Worm (Caenorhabditis elegans) whole organism, young adult: ENCODE measurements around the gene T13H5.1.
A peak's percentile ranks its signal among the peaks of the same experiment; 100 is the strongest.

Experiments
- B0035.1 ChIP-seq: sonication (generic microtip); optimal IDR thresholded peaks from 2 replicates; lab custom pipeline; 2016; ENCODE audit warnings: missing genetic modification characterization, mild to moderate bottlenecking, missing compliant biosample characterization, missing genotype, missing genetic modification reagents
- B0261.1 ChIP-seq: sonication (generic microtip); optimal IDR thresholded peaks from 2 replicates; lab custom pipeline; 2016; ENCODE audit warnings: mild to moderate bottlenecking, missing genetic modification characterization, moderate library complexity, missing compliant biosample characterization
- F10E7.11 ChIP-seq: sonication (generic microtip); optimal IDR thresholded peaks from 2 replicates; lab custom pipeline; 2017; ENCODE audit warnings: mild to moderate bottlenecking, missing genetic modification characterization, moderate library complexity, missing compliant biosample characterization
- F22D6.2 ChIP-seq: sonication (generic microtip); optimal IDR thresholded peaks from 2 replicates; lab custom pipeline; 2016; ENCODE audit warnings: mild to moderate bottlenecking, missing genetic modification characterization, missing compliant biosample characterization
- F33H1.4 ChIP-seq: fragments of 200-800 bp; sonication (Bioruptor generic); IDR thresholded peaks from 2 replicates; pipeline ENCODE4 v1.3.6; 2022; ENCODE audit warnings: missing genetic modification reagents, missing genetic modification characterization, missing compliant biosample characterization
- F37B4.10 ChIP-seq: fragments of 200-800 bp; sonication (Bioruptor generic); IDR thresholded peaks from 2 replicates; pipeline ENCODE4 v1.3.6; 2022; ENCODE audit warnings: missing genetic modification characterization, missing compliant biosample characterization
- F52B5.7 ChIP-seq: sonication (generic microtip); optimal IDR thresholded peaks from 2 replicates; lab custom pipeline; 2016; ENCODE audit warnings: mild to moderate bottlenecking, missing genetic modification characterization, missing compliant biosample characterization
- F57A8.1 ChIP-seq: fragments of 200-800 bp; sonication (Bioruptor generic); optimal IDR thresholded peaks from 2 replicates; lab custom pipeline; 2018; ENCODE audit warnings: mild to moderate bottlenecking, missing genetic modification characterization, moderate library complexity, missing compliant biosample characterization
- F57C9.4 ChIP-seq: sonication (generic microtip); optimal IDR thresholded peaks from 2 replicates; lab custom pipeline; 2017; ENCODE audit warnings: mild to moderate bottlenecking, missing genetic modification characterization, missing compliant biosample characterization
- T07F8.4 ChIP-seq: sonication (generic microtip); optimal IDR thresholded peaks from 2 replicates; lab custom pipeline; 2016; ENCODE audit warnings: mild to moderate bottlenecking, missing genetic modification characterization, moderate library complexity, missing compliant biosample characterization
- T26A5.8 ChIP-seq: sonication (generic microtip); optimal IDR thresholded peaks from 2 replicates; lab custom pipeline; 2016; ENCODE audit warnings: missing genetic modification characterization, missing compliant biosample characterization
- Y53F4B.3 ChIP-seq: fragments of 200-800 bp; sonication (Bioruptor generic); IDR thresholded peaks from 2 replicates; pipeline ENCODE4 v1.3.6; 2022; ENCODE audit warnings: missing genetic modification reagents, missing genetic modification characterization, missing compliant biosample characterization
- aptf-3 ChIP-seq: fragments of 200-800 bp; sonication (Bioruptor generic); IDR thresholded peaks from 2 replicates; pipeline ENCODE4 v1.3.6; 2022; ENCODE audit warnings: missing genetic modification characterization, missing compliant biosample characterization
- attf-3 ChIP-seq: fragments of 200-800 bp; sonication (Bioruptor generic); conservative IDR thresholded peaks from 2 replicates; pipeline ENCODE4 v1.3.6; 2022; ENCODE audit warnings: missing genetic modification reagents, missing genetic modification characterization, missing compliant biosample characterization
- bed-2 ChIP-seq: fragments of 200-800 bp; sonication (Bioruptor generic); IDR thresholded peaks from 2 replicates; pipeline ENCODE4 v1.3.6; 2022; ENCODE audit warnings: missing genetic modification reagents, missing genetic modification characterization, missing compliant biosample characterization
- ceh-100 ChIP-seq: fragments of 200-800 bp; sonication (Bioruptor generic); IDR thresholded peaks from 2 replicates; pipeline ENCODE4 v1.3.6; 2022; ENCODE audit warnings: missing genetic modification reagents, missing genetic modification characterization, missing compliant biosample characterization
- ceh-40 ChIP-seq: fragments of 200-800 bp; sonication (Bioruptor generic); IDR thresholded peaks from 2 replicates; pipeline ENCODE4 v1.3.6; 2022; ENCODE audit warnings: missing genetic modification characterization, missing compliant biosample characterization
- ceh-91 ChIP-seq: fragments of 200-800 bp; sonication (Bioruptor generic); IDR thresholded peaks from 2 replicates; pipeline ENCODE4 v1.3.6; 2022; ENCODE audit warnings: missing genetic modification reagents, missing genetic modification characterization, missing compliant biosample characterization
- dpl-1 ChIP-seq: fragments of 150-350 bp; optimal IDR thresholded peaks from 2 replicates; lab custom pipeline; 2014; ENCODE audit warnings: missing biosample characterization, missing genetic modification reagents, missing genetic modification characterization
- efl-1 ChIP-seq: fragments of 150-350 bp; optimal IDR thresholded peaks from 2 replicates; lab custom pipeline; 2014; ENCODE audit warnings: missing biosample characterization, missing genetic modification reagents, missing genetic modification characterization
- gei-17 ChIP-seq: fragments of 200-800 bp; sonication (Bioruptor generic); optimal IDR thresholded peaks from 2 replicates; lab custom pipeline; 2018; ENCODE audit warnings: mild to moderate bottlenecking, missing genetic modification characterization, missing compliant biosample characterization
- him-1 ChIP-seq: sonication (generic microtip); optimal IDR thresholded peaks from 2 replicates; lab custom pipeline; 2016; ENCODE audit warnings: missing genotype, missing genetic modification reagents, missing genetic modification characterization, missing compliant biosample characterization
- hlh-12 ChIP-seq: sonication (generic microtip); optimal IDR thresholded peaks from 2 replicates; lab custom pipeline; 2016; ENCODE audit warnings: missing genetic modification characterization, missing compliant biosample characterization
- hlh-26 ChIP-seq: fragments of 200-800 bp; sonication (Bioruptor generic); conservative IDR thresholded peaks from 2 replicates; pipeline ENCODE4 v1.3.6; 2022; ENCODE audit warnings: missing genetic modification reagents, missing genetic modification characterization, missing compliant biosample characterization
- hmg-1.2 ChIP-seq: fragments of 200-800 bp; sonication (Bioruptor generic); IDR thresholded peaks from 2 replicates; pipeline ENCODE4 v1.3.6; 2022; ENCODE audit warnings: missing genetic modification reagents, missing genetic modification characterization, missing compliant biosample characterization
- hmg-20 ChIP-seq: fragments of 200-800 bp; sonication (Bioruptor generic); IDR thresholded peaks from 2 replicates; pipeline ENCODE4 v1.3.6; 2022; ENCODE audit warnings: missing genetic modification reagents, missing genetic modification characterization, missing compliant biosample characterization
- lin-35 ChIP-seq, 3 experiments: fragments of 150-350 bp in 2 of 3; sonication (generic microtip) in 1 of 3; optimal IDR thresholded peaks; 2 replicates each; lab custom pipeline; 2014 to 2018; ENCODE audit warnings: missing biosample characterization in 3 of 3, missing genetic modification characterization in 3 of 3, missing genetic modification reagents in 3 of 3
- lin-54 ChIP-seq: fragments of 200-800 bp; sonication (Bioruptor generic); optimal IDR thresholded peaks from 2 replicates; lab custom pipeline; 2018; ENCODE audit warnings: mild to moderate bottlenecking, missing genetic modification characterization, missing compliant biosample characterization
- lir-1 ChIP-seq: fragments of 200-800 bp; sonication (Bioruptor generic); conservative IDR thresholded peaks from 2 replicates; pipeline ENCODE4 v1.3.6; 2022; ENCODE audit warnings: missing genetic modification reagents, missing genetic modification characterization, missing compliant biosample characterization
- lsl-1 ChIP-seq: fragments of 200-800 bp; sonication (Bioruptor generic); optimal IDR thresholded peaks from 2 replicates; lab custom pipeline; 2018; ENCODE audit warnings: mild to moderate bottlenecking, missing genetic modification characterization, moderate library complexity, missing compliant biosample characterization
- lsy-27 ChIP-seq: sonication (generic microtip); optimal IDR thresholded peaks from 2 replicates; lab custom pipeline; 2017; ENCODE audit warnings: missing genetic modification characterization, mild to moderate bottlenecking, missing compliant biosample characterization, antibody characterized with exemption, missing genotype, borderline replicate concordance; ENCODE audit not compliant: insufficient read depth
- madf-6 ChIP-seq: fragments of 200-800 bp; sonication (Bioruptor generic); IDR thresholded peaks from 2 replicates; pipeline ENCODE4 v1.3.6; 2022; ENCODE audit warnings: missing genetic modification reagents, missing genetic modification characterization, missing compliant biosample characterization
- madf-8 ChIP-seq: fragments of 200-800 bp; sonication (Bioruptor generic); conservative IDR thresholded peaks from 2 replicates; pipeline ENCODE4 v1.3.6; 2022; ENCODE audit warnings: missing genetic modification reagents, missing genetic modification characterization, missing compliant biosample characterization
- nfya-2 ChIP-seq: fragments of 200-800 bp; sonication (Bioruptor generic); IDR thresholded peaks from 2 replicates; pipeline ENCODE4 v1.3.6; 2022; ENCODE audit warnings: missing genetic modification reagents, missing genetic modification characterization, missing compliant biosample characterization
- nfyb-1 ChIP-seq: fragments of 200-800 bp; sonication (Bioruptor generic); IDR thresholded peaks from 2 replicates; pipeline ENCODE4 v1.3.6; 2022; ENCODE audit warnings: missing genetic modification reagents, missing genetic modification characterization, missing compliant biosample characterization
- nhr-120 ChIP-seq: fragments of 200-800 bp; sonication (Bioruptor generic); IDR thresholded peaks from 2 replicates; pipeline ENCODE4 v1.3.6; 2022; ENCODE audit warnings: missing genetic modification characterization, missing compliant biosample characterization
- nhr-90 ChIP-seq: sonication (generic microtip); optimal IDR thresholded peaks from 2 replicates; lab custom pipeline; 2016; ENCODE audit warnings: missing genotype, mild to moderate bottlenecking, missing genetic modification characterization, missing compliant biosample characterization
- sea-2 ChIP-seq: fragments of 200-800 bp; sonication (Bioruptor generic); IDR thresholded peaks from 2 replicates; pipeline ENCODE4 v1.3.6; 2022; ENCODE audit warnings: missing genetic modification characterization, missing compliant biosample characterization
- snpc-1.3 ChIP-seq: sonication (generic microtip); optimal IDR thresholded peaks from 2 replicates; lab custom pipeline; 2017; ENCODE audit warnings: missing genetic modification characterization, mild to moderate bottlenecking, missing compliant biosample characterization, antibody characterized with exemption, moderate library complexity, missing genotype, missing genetic modification reagents; ENCODE audit not compliant: insufficient read depth
- snpc-3.4 ChIP-seq: sonication (generic microtip); optimal IDR thresholded peaks from 2 replicates; lab custom pipeline; 2017; ENCODE audit warnings: missing genetic modification characterization, mild to moderate bottlenecking, missing compliant biosample characterization, antibody characterized with exemption, moderate library complexity, missing genotype, missing genetic modification reagents
- somi-1 ChIP-seq: fragments of 200-800 bp; sonication (Bioruptor generic); optimal IDR thresholded peaks from 2 replicates; lab custom pipeline; 2018; ENCODE audit warnings: mild to moderate bottlenecking, missing genetic modification characterization, missing compliant biosample characterization
- tlf-1 ChIP-seq: fragments of 200-800 bp; sonication (Bioruptor generic); optimal IDR thresholded peaks from 2 replicates; lab custom pipeline; 2018; ENCODE audit warnings: mild to moderate bottlenecking, missing genetic modification characterization, missing compliant biosample characterization
- ztf-25 ChIP-seq: fragments of 200-800 bp; sonication (Bioruptor generic); IDR thresholded peaks from 2 replicates; pipeline ENCODE4 v1.3.6; 2022; ENCODE audit warnings: missing genetic modification reagents, missing genetic modification characterization, missing compliant biosample characterization
- ztf-26 ChIP-seq: sonication (generic microtip); optimal IDR thresholded peaks from 2 replicates; lab custom pipeline; 2017; ENCODE audit warnings: missing genetic modification characterization, missing compliant biosample characterization
- ztf-3 ChIP-seq: fragments of 200-800 bp; sonication (Bioruptor generic); optimal IDR thresholded peaks from 2 replicates; lab custom pipeline; 2018; ENCODE audit warnings: mild to moderate bottlenecking, missing genetic modification characterization, missing compliant biosample characterization
- ztf-6 ChIP-seq: fragments of 200-800 bp; sonication (Bioruptor generic); IDR thresholded peaks from 2 replicates; pipeline ENCODE4 v1.3.6; 2022; ENCODE audit warnings: missing genetic modification reagents, missing genetic modification characterization, missing compliant biosample characterization

Gene T13H5.1

DNA sequence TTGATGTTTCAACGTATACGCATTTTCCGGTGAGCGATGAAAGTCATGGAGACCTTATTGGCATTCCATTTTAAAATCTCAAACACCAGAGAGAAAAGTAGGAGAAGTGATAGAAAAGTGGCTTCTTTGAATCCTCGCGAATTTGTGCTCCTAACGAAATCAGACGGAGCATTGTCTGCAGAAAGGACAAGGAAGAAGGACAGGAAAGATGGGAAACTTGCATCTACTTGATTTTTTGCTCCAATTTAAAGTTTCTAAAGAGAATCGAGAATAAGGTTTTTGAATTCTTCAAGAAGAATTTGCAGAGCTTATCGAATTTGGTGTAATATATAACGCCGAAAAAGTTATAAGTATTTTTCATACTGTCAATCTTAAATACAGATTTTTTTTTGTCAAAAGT is 42.2 kb upstream of the T13H5.1 start (continued):
- no peak for TF ChIP-seq ztf-3

DNA sequence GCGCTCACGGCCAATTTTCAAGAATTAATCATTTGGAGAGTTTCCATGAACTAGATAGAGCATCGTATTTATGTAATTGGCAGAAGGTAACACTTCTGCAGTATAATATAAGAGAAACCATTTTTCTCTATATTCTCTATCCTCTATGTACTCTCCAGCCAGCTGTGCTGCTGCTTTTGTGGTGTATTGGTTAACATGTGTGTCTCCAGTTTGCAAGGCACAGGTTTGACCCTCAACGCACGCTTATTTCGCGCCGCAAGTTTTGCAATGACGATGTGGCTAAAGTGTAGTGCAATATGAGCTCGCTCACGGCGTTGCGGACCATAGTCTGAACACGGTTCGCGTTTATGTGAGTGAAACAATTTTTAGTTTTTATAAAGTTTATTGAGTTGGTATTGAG is 38.1 kb upstream of the T13H5.1 start:
- TF ChIP-seq snpc-3.4 (tag; lab: Kevin White, UChicago) (peak; percentile 87), ceh-100 (GFP tag; lab: Robert Waterston, UW) (peak; percentile 49; the same call in 1 of the 2 replicates), ztf-6 (GFP tag; lab: Robert Waterston, UW) (0 out of 2 replicates have a peak, but pooled peaks have one; percentile 50), F33H1.4 (GFP tag; lab: Robert Waterston, UW) (peak; percentile 36; the same call in 1 of the 2 replicates), bed-2 (GFP tag; lab: Robert Waterston, UW) (no peak), ztf-3 (no peak), nhr-90 (tag; lab: Kevin White, UChicago) (peak; percentile 93), somi-1 (peak; percentile 70), ceh-40 (peak; percentile 92), Y53F4B.3 (GFP tag; lab: Robert Waterston, UW) (no peak), B0261.1 (tag; lab: Kevin White, UChicago) (peak; percentile 90), nhr-120 (GFP tag; lab: Robert Waterston, UW) (0 out of 2 replicates have a peak, but pooled peaks have one; percentile 69), F37B4.10 (GFP tag; lab: Robert Waterston, UW) (0 out of 2 replicates have a peak, but pooled peaks have one; percentile 73), sea-2 (GFP tag; lab: Robert Waterston, UW) (no peak), T26A5.8 (tag; lab: Kevin White, UChicago) (peak; percentile 88), ceh-91 (GFP tag; lab: Robert Waterston, UW) (peak; percentile 48; the same call in 1 of the 2 replicates), tlf-1 (GFP tag; lab: Kevin White, UChicago) (peak; percentile 79), aptf-3 (GFP tag; lab: Robert Waterston, UW) (0 out of 2 replicates have a peak, but pooled peaks have one; percentile 37), lsl-1 (GFP tag; lab: Kevin White, UChicago) (no peak), lin-35 (GFP tag; optimal IDR thresholded peaks at IDR 0.05; lab: Kevin White, UChicago) (no peak), efl-1 (GFP tag; lab: Kevin White, UChicago) (peak; percentile 47), gei-17 (GFP tag; lab: Kevin White, UChicago) (no peak), madf-8 (no peak), F10E7.11 (peak; percentile 71), him-1 (tag; lab: Kevin White, UChicago) (peak; percentile 82), F22D6.2 (tag; lab: Kevin White, UChicago) (no peak), nfya-2 (0 out of 2 replicates have a peak, but pooled peaks have one; percentile 35), lir-1 (GFP tag; lab: Robert Waterston, UW) (0 out of 2 replicates have a peak, but pooled peaks have one; percentile 44), attf-3 (GFP tag; lab: Robert Waterston, UW) (0 out of 2 replicates have a peak, but pooled peaks have one; percentile 13), madf-6 (GFP tag; lab: Robert Waterston, UW) (no peak), hmg-1.2 (GFP tag; lab: Robert Waterston, UW) (peak; percentile 76; the same call in 1 of the 2 replicates), nfyb-1 (GFP tag; lab: Robert Waterston, UW) (peak; percentile 92), lsy-27 (tag; lab: Kevin White, UChicago) (peak; percentile 23), F57A8.1 (GFP tag; lab: Kevin White, UChicago) (peak; percentile 98), dpl-1 (GFP tag; lab: Kevin White, UChicago) (peak; percentile 29), ztf-26 (tag; lab: Kevin White, UChicago) (peak; percentile 62), F57C9.4 (tag; lab: Kevin White, UChicago) (peak; percentile 69), snpc-1.3 (tag; lab: Kevin White, UChicago) (no peak), B0035.1 (peak; percentile 51), hlh-26 (GFP tag; lab: Robert Waterston, UW) (no peak), F52B5.7 (no peak), ztf-25 (GFP tag; lab: Robert Waterston, UW) (peak; percentile 71; the same call in 1 of the 2 replicates), hlh-12 (tag; lab: Kevin White, UChicago) (peak; percentile 83), lin-54 (no peak), T07F8.4 (tag; lab: Kevin White, UChicago) (peak; percentile 85), hmg-20 (peak; percentile 72)
